Worm (Caenorhabditis elegans): ENCODE data around the gene atfs-1.

DNA sequence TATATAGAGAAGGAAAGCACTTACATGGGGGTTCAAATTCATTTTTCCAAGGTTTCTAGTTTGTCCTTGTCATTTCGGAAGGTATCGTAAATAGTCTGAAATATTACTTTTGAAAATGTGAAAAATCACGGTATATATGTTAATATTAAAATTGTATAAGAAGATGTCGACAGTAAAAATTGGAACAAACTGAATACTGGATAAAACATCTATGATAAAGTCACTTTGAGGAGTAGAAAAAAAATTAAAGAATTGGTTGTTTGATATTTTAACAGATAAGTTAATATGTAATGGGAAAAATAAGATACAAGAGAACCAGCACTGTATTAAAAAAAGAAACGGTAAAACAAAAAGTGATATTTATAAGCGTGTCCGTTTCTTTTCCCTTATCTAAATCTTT lies 32.9 kb downstream of the atfs-1 start, which contains the start of gene nep-21:
- TF ChIP-seq nhr-28 (tag; optimal IDR thresholded peaks at IDR 0.05), result no peak
- no peak for TF ChIP-seq blmp-1 (tag; optimal IDR thresholded peaks at IDR 0.05)
- no peak for TF ChIP-seq unc-62 (GFP tag; optimal IDR thresholded peaks at IDR 0.05)
- no peak for TF ChIP-seq nhr-237 (tag; optimal IDR thresholded peaks at IDR 0.05)
- TF ChIP-seq nhr-76 (tag; optimal IDR thresholded peaks at IDR 0.05), result no peak
- TF ChIP-seq lin-32 (GFP tag; optimal IDR thresholded peaks at IDR 0.05), result no peak
- no peak for TF ChIP-seq drap-1 (GFP tag; optimal IDR thresholded peaks at IDR 0.05)
- TF ChIP-seq nhr-12 (tag; optimal IDR thresholded peaks at IDR 0.05), result no peak
- no peak for TF ChIP-seq lin-13 (tag; optimal IDR thresholded peaks at IDR 0.05)
- no peak for TF ChIP-seq lsy-2 (tag; optimal IDR thresholded peaks at IDR 0.05)
- TF ChIP-seq flh-1 (GFP tag; optimal IDR thresholded peaks at IDR 0.05), result no peak
- no peak for TF ChIP-seq mab-5 (tag; optimal IDR thresholded peaks at IDR 0.05)
- TF ChIP-seq pha-4 (tag; optimal IDR thresholded peaks at IDR 0.05), result no peak

All from whole organism, mixed stage, embryonic.